Worm (Caenorhabditis elegans): ENCODE results near the gene inos-1.
"Not testable (repeated sequence)": the region's sequence is repeated elsewhere in the genome, so short reads cannot be mapped to it uniquely, and the experiment has no call there.

Gene inos-1

ce11 chrII:11695161-11695944 is 4.7 kb downstream of the inos-1 start, which contains the start of gene tars-1:
tars-1 (minus strand) TSS chrII:11695657.
- not testable (repeated sequence) for TF ChIP-seq med-1 (GFP tag; optimal IDR thresholded peaks at IDR 0.05; ENCODE audit: insufficient read depth); tab-1 (GFP tag; IDR thresholded peaks at IDR 0.05); T22C8.4 (GFP tag; IDR thresholded peaks at IDR 0.05)

ce11 chrII:11694432-11694831 is 5.7 kb downstream of the inos-1 start:
- peak; percentile 66; the same call in 1 of the 2 replicates for TF ChIP-seq ztf-23 (GFP tag; IDR thresholded peaks at IDR 0.05)
- TF ChIP-seq med-1 (GFP tag; optimal IDR thresholded peaks at IDR 0.05; ENCODE audit: insufficient read depth) = no peak

ce11 chrII:11690868-11691267 is 9.2 kb downstream of the inos-1 start:
- TF ChIP-seq ztf-23 (GFP tag; IDR thresholded peaks at IDR 0.05) = no peak
- no peak for TF ChIP-seq flt-1 (GFP tag; IDR thresholded peaks at IDR 0.05)
- TF ChIP-seq T22C8.4 (GFP tag; IDR thresholded peaks at IDR 0.05) = no peak
- no peak for TF ChIP-seq ztf-29 (GFP tag; IDR thresholded peaks at IDR 0.05)
- TF ChIP-seq cog-1 (tag; optimal IDR thresholded peaks at IDR 0.05) = no peak
- no peak for TF ChIP-seq ref-1 (GFP tag; conservative IDR thresholded peaks at IDR 0.05)
- TF ChIP-seq med-1 (GFP tag; optimal IDR thresholded peaks at IDR 0.05; ENCODE audit: insufficient read depth) = no peak
- TF ChIP-seq klf-2 (GFP tag; conservative IDR thresholded peaks at IDR 0.05) = no peak
- TF ChIP-seq tab-1 (GFP tag; IDR thresholded peaks at IDR 0.05) = no peak

- TF ChIP-seq klf-2 (GFP tag; conservative IDR thresholded peaks at IDR 0.05) (no peak), flt-1 (GFP tag; IDR thresholded peaks at IDR 0.05) (no peak)
Measured at ce11 chrII:11689941-11690340, 10.2 kb downstream of the inos-1 start.

ce11 chrII:11688643-11689042 is 11.5 kb downstream of the inos-1 start, which contains the start of gene kel-1:
kel-1 (plus strand) TSS chrII:11688943.
- no peak for TF ChIP-seq flt-1 (GFP tag; IDR thresholded peaks at IDR 0.05)
- TF ChIP-seq med-1 (GFP tag; optimal IDR thresholded peaks at IDR 0.05; ENCODE audit: insufficient read depth) = no peak
- TF ChIP-seq tab-1 (GFP tag; IDR thresholded peaks at IDR 0.05) = no peak
- TF ChIP-seq ztf-23 (GFP tag; IDR thresholded peaks at IDR 0.05) = no peak
- TF ChIP-seq ztf-29 (GFP tag; IDR thresholded peaks at IDR 0.05) = no peak
- no peak for TF ChIP-seq ref-1 (GFP tag; conservative IDR thresholded peaks at IDR 0.05)
- TF ChIP-seq cog-1 (tag; optimal IDR thresholded peaks at IDR 0.05) = no peak
- no peak for TF ChIP-seq T22C8.4 (GFP tag; IDR thresholded peaks at IDR 0.05)
- no peak for TF ChIP-seq klf-2 (GFP tag; conservative IDR thresholded peaks at IDR 0.05)

- TF ChIP-seq cog-1 (tag; optimal IDR thresholded peaks at IDR 0.05) (no peak), ztf-23 (GFP tag; IDR thresholded peaks at IDR 0.05) (no peak), T22C8.4 (GFP tag; IDR thresholded peaks at IDR 0.05) (no peak), tab-1 (GFP tag; IDR thresholded peaks at IDR 0.05) (no peak), med-1 (GFP tag; optimal IDR thresholded peaks at IDR 0.05; ENCODE audit: insufficient read depth) (no peak), klf-2 (GFP tag; conservative IDR thresholded peaks at IDR 0.05) (no peak), ztf-29 (GFP tag; IDR thresholded peaks at IDR 0.05) (no peak), flt-1 (GFP tag; IDR thresholded peaks at IDR 0.05) (no peak), ref-1 (GFP tag; conservative IDR thresholded peaks at IDR 0.05) (no peak)
Measured at ce11 chrII:11688011-11688410, 12.1 kb downstream of the inos-1 start.

- no peak for TF ChIP-seq ztf-29 (GFP tag; IDR thresholded peaks at IDR 0.05)
- TF ChIP-seq cog-1 (tag; optimal IDR thresholded peaks at IDR 0.05) = no peak
- TF ChIP-seq T22C8.4 (GFP tag; IDR thresholded peaks at IDR 0.05) = no peak
- TF ChIP-seq klf-2 (GFP tag; conservative IDR thresholded peaks at IDR 0.05) = no peak
- no peak for TF ChIP-seq tab-1 (GFP tag; IDR thresholded peaks at IDR 0.05)
Measured at ce11 chrII:11685177-11685576, 14.9 kb downstream of the inos-1 start, which contains the start of gene C47D12.5. C47D12.5 (minus strand) TSS chrII:11685277.

- no peak for TF ChIP-seq cog-1 (tag; optimal IDR thresholded peaks at IDR 0.05)
- no peak for TF ChIP-seq klf-2 (GFP tag; conservative IDR thresholded peaks at IDR 0.05)
- no peak for TF ChIP-seq flt-1 (GFP tag; IDR thresholded peaks at IDR 0.05)
- TF ChIP-seq T22C8.4 (GFP tag; IDR thresholded peaks at IDR 0.05) = 0 out of 2 replicates have a peak, but pooled peaks have one; percentile 18
Measured at ce11 chrII:11681136-11681824, 18.8 kb downstream of the inos-1 start, which contains the start of the genes sfxn-1.4 and C47D12.4. sfxn-1.4 (minus strand) TSS chrII:11681236. C47D12.4 (plus strand) TSS chrII:11681774.

ce11 chrII:11680220-11680619 is 19.9 kb downstream of the inos-1 start:
- TF ChIP-seq klf-2 (GFP tag; conservative IDR thresholded peaks at IDR 0.05) (no peak), T22C8.4 (GFP tag; IDR thresholded peaks at IDR 0.05) (no peak), ztf-29 (GFP tag; IDR thresholded peaks at IDR 0.05) (no peak), ztf-23 (GFP tag; IDR thresholded peaks at IDR 0.05) (no peak), cog-1 (tag; optimal IDR thresholded peaks at IDR 0.05) (no peak), tab-1 (GFP tag; IDR thresholded peaks at IDR 0.05) (no peak), med-1 (GFP tag; optimal IDR thresholded peaks at IDR 0.05; ENCODE audit: insufficient read depth) (no peak), ref-1 (GFP tag; conservative IDR thresholded peaks at IDR 0.05) (no peak)

ce11 chrII:11675877-11676473 is 24.1 kb downstream of the inos-1 start, which contains the start of the genes trr-1 and C47D12.2:
trr-1 (minus strand) TSS chrII:11675927.
C47D12.2 (plus strand) TSS chrII:11676306.
- TF ChIP-seq med-1 (GFP tag; optimal IDR thresholded peaks at IDR 0.05; ENCODE audit: insufficient read depth) (peak; percentile 27), flt-1 (GFP tag; IDR thresholded peaks at IDR 0.05) (no peak)
